5 worm cellular contexts compared by ENCODE assay signal in genomic region chrII:7803174-7803573, ce11.
TF ChIP-seq lines count a peak whose summit lies in the region.

No protein-coding gene starts in this region.

TF ChIP-seq in whole organism, L1 larva, 84 proteins besides CTCF, POLR2A, EP300 and RAD21:
- TF ChIP-seq tlp-1 (tag; optimal IDR thresholded peaks at IDR 0.05; lab: Kevin White, UChicago) = peak; percentile 1
- no peak for TF ChIP-seq efl-3 (GFP tag; optimal IDR thresholded peaks at IDR 0.05; lab: Kevin White, UChicago)
- no peak for TF ChIP-seq unc-86 (tag; optimal IDR thresholded peaks at IDR 0.05; lab: Kevin White, UChicago)
- TF ChIP-seq irx-1 (tag; optimal IDR thresholded peaks at IDR 0.05; lab: Kevin White, UChicago) = no peak
- peak; percentile 49 for TF ChIP-seq nhr-85 (tag; lab: Kevin White, UChicago)
- TF ChIP-seq nhr-77 (tag; optimal IDR thresholded peaks at IDR 0.05; lab: Kevin White, UChicago) = no peak
- TF ChIP-seq xbp-1 (tag; optimal IDR thresholded peaks at IDR 0.05; lab: Kevin White, UChicago) = no peak
- no peak for TF ChIP-seq vab-15 (tag; optimal IDR thresholded peaks at IDR 0.05; lab: Kevin White, UChicago)
- no peak for TF ChIP-seq unc-62 (GFP tag; optimal IDR thresholded peaks at IDR 0.05; lab: Kevin White, UChicago)
- TF ChIP-seq zip-4 (GFP tag; optimal IDR thresholded peaks at IDR 0.05; lab: Kevin White, UChicago) = no peak
- peak; percentile 18 for TF ChIP-seq lin-14 (GFP tag; optimal IDR thresholded peaks at IDR 0.05; lab: Kevin White, UChicago)
- no peak for TF ChIP-seq rnt-1 (tag; optimal IDR thresholded peaks at IDR 0.05; lab: Kevin White, UChicago)
- TF ChIP-seq blmp-1 (tag; optimal IDR thresholded peaks at IDR 0.05; lab: Kevin White, UChicago) = peak; percentile 49
TF ChIP-seq in whole organism, L1 larva: peak in this region for 4.

TF ChIP-seq in whole organism, L2 larva, 48 proteins besides CTCF, POLR2A, EP300 and RAD21:
- peak; percentile 8 for TF ChIP-seq nhr-25 (tag; optimal IDR thresholded peaks at IDR 0.05; lab: Kevin White, UChicago)
- TF ChIP-seq ztf-4 (tag; optimal IDR thresholded peaks at IDR 0.05; lab: Kevin White, UChicago) = no peak
- no peak for TF ChIP-seq snpc-4 (tag; optimal IDR thresholded peaks at IDR 0.05; lab: Kevin White, UChicago)
- peak; percentile 85 for TF ChIP-seq ceh-16 (tag; optimal IDR thresholded peaks at IDR 0.05; lab: Kevin White, UChicago)
- no peak for TF ChIP-seq lin-13 (GFP tag; optimal IDR thresholded peaks at IDR 0.05; lab: Kevin White, UChicago)
- no peak for TF ChIP-seq nhr-12 (tag; optimal IDR thresholded peaks at IDR 0.05; lab: Kevin White, UChicago)
- no peak for TF ChIP-seq dmd-4 (tag; optimal IDR thresholded peaks at IDR 0.05; lab: Kevin White, UChicago)
- TF ChIP-seq gmeb-1 (tag; optimal IDR thresholded peaks at IDR 0.05; lab: Kevin White, UChicago) = no peak
- TF ChIP-seq elt-1 (tag; optimal IDR thresholded peaks at IDR 0.05; lab: Kevin White, UChicago) = peak; percentile 17

TF ChIP-seq in whole organism, L3 larva, 47 proteins besides CTCF, POLR2A, EP300 and RAD21:
- TF ChIP-seq nhr-23 (tag; optimal IDR thresholded peaks at IDR 0.05; lab: Kevin White, UChicago) = peak; percentile 18
- no peak for TF ChIP-seq ama-1 (optimal IDR thresholded peaks at IDR 0.05; lab: Kevin White, UChicago)
- no peak for TF ChIP-seq ztf-4 (tag; optimal IDR thresholded peaks at IDR 0.05; lab: Kevin White, UChicago)
- peak; percentile 59 for TF ChIP-seq elt-1 (tag; optimal IDR thresholded peaks at IDR 0.05; lab: Kevin White, UChicago)
TF ChIP-seq in whole organism, L3 larva: peak in this region for 2.

TF ChIP-seq in whole organism, late embryonic, 69 proteins besides CTCF, POLR2A, EP300 and RAD21:
- TF ChIP-seq unc-42 (tag; optimal IDR thresholded peaks at IDR 0.05; lab: Kevin White, UChicago) = peak; percentile 49
- no peak for TF ChIP-seq ceh-19 (GFP tag; optimal IDR thresholded peaks at IDR 0.05; lab: Kevin White, UChicago)

TF ChIP-seq in whole organism, mixed stage, embryonic, 35 proteins besides CTCF, POLR2A, EP300 and RAD21:
- TF ChIP-seq elt-1 (tag; optimal IDR thresholded peaks at IDR 0.05; lab: Kevin White, UChicago; ENCODE audit: borderline replicate concordance, insufficient read depth) (peak; percentile 62), tbx-8 (GFP tag; optimal IDR thresholded peaks at IDR 0.05; lab: Kevin White, UChicago) (no peak), ces-1 (GFP tag; optimal IDR thresholded peaks at IDR 0.05; lab: Kevin White, UChicago) (peak; percentile 86), ztf-11 (tag; optimal IDR thresholded peaks at IDR 0.05; lab: Kevin White, UChicago) (no peak)
